Worm (Caenorhabditis elegans): ENCODE measurements around the gene nhr-119.
A peak's percentile ranks its signal among the peaks of the same experiment; 100 is the strongest.
"Not testable (repeated sequence)": the region's sequence is repeated elsewhere in the genome, so short reads cannot be mapped to it uniquely, and the experiment has no call there.

The nhr-119 gene

ce11 chrII:2800550-2801233, at the start of gene nhr-119:
Gene nhr-119, minus strand, starts transcription at chrII:2800600.
- TF ChIP-seq flt-1 (GFP tag; IDR thresholded peaks at IDR 0.05) = no peak
- TF ChIP-seq cog-1 (tag; optimal IDR thresholded peaks at IDR 0.05) = peak; percentile 10

DNA sequence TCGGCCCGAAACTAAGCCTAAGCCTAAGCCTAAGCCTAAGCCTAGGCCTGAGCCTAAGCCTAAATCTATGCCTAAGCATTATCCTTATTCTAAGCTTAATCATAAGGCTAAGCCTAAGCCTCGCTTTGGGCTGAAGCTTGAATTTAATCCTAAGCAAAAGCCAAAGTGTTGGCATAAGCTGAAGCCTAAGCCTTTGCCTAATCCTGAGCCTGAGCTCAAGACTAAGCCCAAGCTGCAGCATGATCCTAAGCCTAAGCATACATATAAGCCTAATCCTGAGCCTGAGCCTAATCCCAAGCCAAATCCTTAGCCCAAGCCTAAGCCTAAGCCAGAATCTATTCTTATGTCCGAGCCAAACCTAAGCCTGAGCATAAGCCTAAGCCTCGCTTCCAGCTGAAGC, 46.2 kb upstream of the nhr-119 start:
- no peak for TF ChIP-seq tab-1 (GFP tag; IDR thresholded peaks at IDR 0.05)
- TF ChIP-seq ztf-23 (GFP tag; IDR thresholded peaks at IDR 0.05) = no peak
- TF ChIP-seq klf-2 (GFP tag; conservative IDR thresholded peaks at IDR 0.05) = no peak
- TF ChIP-seq ref-1 (GFP tag; conservative IDR thresholded peaks at IDR 0.05) = no peak
- no peak for TF ChIP-seq flt-1 (GFP tag; IDR thresholded peaks at IDR 0.05)
- TF ChIP-seq T22C8.4 (GFP tag; IDR thresholded peaks at IDR 0.05) = no peak
- TF ChIP-seq ztf-29 (GFP tag; IDR thresholded peaks at IDR 0.05) = no peak
- no peak for TF ChIP-seq cog-1 (tag; optimal IDR thresholded peaks at IDR 0.05)
- TF ChIP-seq med-1 (GFP tag; optimal IDR thresholded peaks at IDR 0.05; ENCODE audit: insufficient read depth) = no peak

DNA sequence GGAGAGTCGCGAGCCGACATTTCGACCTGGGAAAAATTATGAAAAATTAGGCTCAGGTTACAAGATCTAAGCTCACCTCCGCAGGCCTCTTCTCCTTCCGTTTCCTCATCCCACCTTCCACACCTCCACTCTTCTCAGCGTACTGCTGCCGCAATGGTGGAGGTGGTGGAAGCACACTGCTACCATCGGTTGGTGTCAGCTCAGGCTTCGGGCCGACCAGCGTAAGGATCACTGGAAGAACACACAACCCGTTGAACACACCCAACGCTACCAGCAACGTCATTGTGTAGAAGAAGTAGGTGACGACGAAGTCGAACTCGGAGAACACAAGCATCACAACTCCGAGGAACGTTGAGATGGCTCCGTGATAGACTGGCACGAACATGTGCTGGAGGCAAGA, 45.3 kb upstream of the nhr-119 start:
- TF ChIP-seq tab-1 (GFP tag; IDR thresholded peaks at IDR 0.05) (0 out of 2 replicates have a peak, but pooled peaks have one; percentile 13), ref-1 (GFP tag; conservative IDR thresholded peaks at IDR 0.05) (no peak), klf-2 (GFP tag; conservative IDR thresholded peaks at IDR 0.05) (no peak)

DNA sequence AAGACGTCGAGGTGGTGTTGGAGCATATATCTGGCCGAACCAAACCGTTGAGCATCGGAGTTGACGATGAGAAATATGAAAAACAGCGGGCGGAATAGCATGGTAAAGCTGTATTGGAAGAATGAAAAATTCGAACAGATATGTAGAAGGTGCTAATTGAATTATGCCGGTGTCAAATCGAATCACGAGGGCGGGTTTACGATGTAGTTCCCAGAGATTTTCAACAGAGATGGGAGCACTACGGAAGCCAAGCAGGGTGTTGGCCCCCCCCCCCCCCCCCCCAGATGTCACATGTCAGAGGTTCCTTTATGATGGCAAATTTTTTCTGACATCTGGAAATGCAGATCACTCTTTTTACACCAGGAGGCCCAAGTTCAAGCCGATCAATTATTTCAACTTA, 42.7 kb upstream of the nhr-119 start, which contains the start of gene Y110A2AL.7:
Gene Y110A2AL.7 (minus strand): TSS at position 101 of the 400 bp plus-strand sequence.
- TF ChIP-seq ztf-23 (GFP tag; IDR thresholded peaks at IDR 0.05) (no peak), ztf-29 (GFP tag; IDR thresholded peaks at IDR 0.05) (no peak), klf-2 (GFP tag; conservative IDR thresholded peaks at IDR 0.05) (no peak), T22C8.4 (GFP tag; IDR thresholded peaks at IDR 0.05) (no peak), cog-1 (tag; optimal IDR thresholded peaks at IDR 0.05) (no peak), flt-1 (GFP tag; IDR thresholded peaks at IDR 0.05) (no peak), ref-1 (GFP tag; conservative IDR thresholded peaks at IDR 0.05) (no peak), tab-1 (GFP tag; IDR thresholded peaks at IDR 0.05) (no peak), med-1 (GFP tag; optimal IDR thresholded peaks at IDR 0.05; ENCODE audit: insufficient read depth) (no peak)

DNA sequence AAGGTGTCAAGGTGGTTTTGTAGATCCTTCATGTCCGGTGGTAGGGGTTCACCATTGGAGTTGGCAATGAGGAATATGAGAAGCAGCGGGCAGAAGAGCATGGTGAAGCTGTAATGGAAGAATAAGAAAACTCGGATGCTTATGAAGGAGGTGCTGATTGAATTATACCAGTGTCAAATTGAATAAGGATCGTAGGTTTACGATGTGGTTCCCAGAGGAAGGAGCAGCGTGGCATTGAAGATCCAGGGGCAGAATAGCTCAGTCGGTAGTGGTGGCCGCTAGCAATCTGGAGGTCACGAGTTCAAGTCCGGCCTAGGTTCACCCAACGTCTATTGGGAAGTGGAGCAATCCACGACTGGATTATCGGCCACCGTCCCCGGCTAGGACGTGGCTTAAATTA, 41.1 kb upstream of the nhr-119 start, which contains the start of gene Y110A2AL.6:
Gene Y110A2AL.6 (minus strand): TSS at position 101 of the 400 bp plus-strand sequence.
- TF ChIP-seq ztf-23 (GFP tag; IDR thresholded peaks at IDR 0.05) = no peak
- no peak for TF ChIP-seq med-1 (GFP tag; optimal IDR thresholded peaks at IDR 0.05; ENCODE audit: insufficient read depth)
- no peak for TF ChIP-seq cog-1 (tag; optimal IDR thresholded peaks at IDR 0.05)
- TF ChIP-seq flt-1 (GFP tag; IDR thresholded peaks at IDR 0.05) = no peak
- TF ChIP-seq tab-1 (GFP tag; IDR thresholded peaks at IDR 0.05) = no peak
- TF ChIP-seq ztf-29 (GFP tag; IDR thresholded peaks at IDR 0.05) = no peak
- TF ChIP-seq T22C8.4 (GFP tag; IDR thresholded peaks at IDR 0.05) = no peak
- TF ChIP-seq klf-2 (GFP tag; conservative IDR thresholded peaks at IDR 0.05) = no peak
- no peak for TF ChIP-seq ref-1 (GFP tag; conservative IDR thresholded peaks at IDR 0.05)

ce11 chrII:2839004-2839403, 38.6 kb upstream of the nhr-119 start, which contains the start of gene Y110A2AL.4:
Gene Y110A2AL.4, plus strand, starts transcription at chrII:2839304.
- not testable (repeated sequence) for TF ChIP-seq ztf-23 (GFP tag; IDR thresholded peaks at IDR 0.05); T22C8.4 (GFP tag; IDR thresholded peaks at IDR 0.05); med-1 (GFP tag; optimal IDR thresholded peaks at IDR 0.05; ENCODE audit: insufficient read depth)

ce11 chrII:2836853-2837252, 36.5 kb upstream of the nhr-119 start, which contains the start of gene K12H6.7:
Gene K12H6.7, minus strand, starts transcription at chrII:2836953.
- TF ChIP-seq T22C8.4 (GFP tag; IDR thresholded peaks at IDR 0.05) (no peak), klf-2 (GFP tag; conservative IDR thresholded peaks at IDR 0.05) (no peak), med-1 (GFP tag; optimal IDR thresholded peaks at IDR 0.05; ENCODE audit: insufficient read depth) (no peak), ref-1 (GFP tag; conservative IDR thresholded peaks at IDR 0.05) (no peak), ztf-29 (GFP tag; IDR thresholded peaks at IDR 0.05) (no peak), tab-1 (GFP tag; IDR thresholded peaks at IDR 0.05) (no peak), flt-1 (GFP tag; IDR thresholded peaks at IDR 0.05) (no peak), cog-1 (tag; optimal IDR thresholded peaks at IDR 0.05) (no peak), ztf-23 (GFP tag; IDR thresholded peaks at IDR 0.05) (no peak)

DNA sequence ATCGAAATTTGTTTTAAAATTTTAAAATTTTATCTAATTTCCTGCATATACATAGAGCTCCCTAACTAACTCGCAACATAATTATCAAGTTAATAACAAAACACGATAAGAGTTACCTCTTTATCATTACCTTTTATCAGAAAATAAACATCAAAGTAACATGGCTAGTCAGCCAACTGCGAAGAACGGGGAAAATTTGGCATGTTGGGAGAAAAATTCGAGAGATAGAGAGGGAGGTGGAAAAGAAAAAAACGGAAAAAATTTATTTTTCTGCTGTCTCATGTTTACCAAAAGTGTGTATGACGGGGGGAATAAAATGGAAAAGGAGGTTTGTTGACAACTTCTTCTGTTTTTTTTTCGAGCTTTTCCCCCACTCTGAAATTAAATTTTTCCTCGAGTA, 33.7 kb upstream of the nhr-119 start:
- TF ChIP-seq ztf-23 (GFP tag; IDR thresholded peaks at IDR 0.05) (no peak), tab-1 (GFP tag; IDR thresholded peaks at IDR 0.05) (no peak), T22C8.4 (GFP tag; IDR thresholded peaks at IDR 0.05) (no peak), cog-1 (tag; optimal IDR thresholded peaks at IDR 0.05) (no peak), flt-1 (GFP tag; IDR thresholded peaks at IDR 0.05) (no peak), ztf-29 (GFP tag; IDR thresholded peaks at IDR 0.05) (no peak), med-1 (GFP tag; optimal IDR thresholded peaks at IDR 0.05; ENCODE audit: insufficient read depth) (no peak), klf-2 (GFP tag; conservative IDR thresholded peaks at IDR 0.05) (no peak), ref-1 (GFP tag; conservative IDR thresholded peaks at IDR 0.05) (no peak)

ce11 chrII:2832539-2832938, 32.1 kb upstream of the nhr-119 start:
- TF ChIP-seq T22C8.4 (GFP tag; IDR thresholded peaks at IDR 0.05) (no peak), ref-1 (GFP tag; conservative IDR thresholded peaks at IDR 0.05) (no peak), flt-1 (GFP tag; IDR thresholded peaks at IDR 0.05) (no peak), klf-2 (GFP tag; conservative IDR thresholded peaks at IDR 0.05) (no peak), cog-1 (tag; optimal IDR thresholded peaks at IDR 0.05) (no peak), ztf-29 (GFP tag; IDR thresholded peaks at IDR 0.05) (no peak), tab-1 (GFP tag; IDR thresholded peaks at IDR 0.05) (no peak)

ce11 chrII:2832098-2832497, 31.7 kb upstream of the nhr-119 start:
- TF ChIP-seq ref-1 (GFP tag; conservative IDR thresholded peaks at IDR 0.05) (no peak), flt-1 (GFP tag; IDR thresholded peaks at IDR 0.05) (no peak), ztf-23 (GFP tag; IDR thresholded peaks at IDR 0.05) (no peak), med-1 (GFP tag; optimal IDR thresholded peaks at IDR 0.05; ENCODE audit: insufficient read depth) (no peak), cog-1 (tag; optimal IDR thresholded peaks at IDR 0.05) (no peak), T22C8.4 (GFP tag; IDR thresholded peaks at IDR 0.05) (no peak)
